Worm (Caenorhabditis elegans): ENCODE data around the gene F10D2.10.

The F10D2.10 gene

DNA sequence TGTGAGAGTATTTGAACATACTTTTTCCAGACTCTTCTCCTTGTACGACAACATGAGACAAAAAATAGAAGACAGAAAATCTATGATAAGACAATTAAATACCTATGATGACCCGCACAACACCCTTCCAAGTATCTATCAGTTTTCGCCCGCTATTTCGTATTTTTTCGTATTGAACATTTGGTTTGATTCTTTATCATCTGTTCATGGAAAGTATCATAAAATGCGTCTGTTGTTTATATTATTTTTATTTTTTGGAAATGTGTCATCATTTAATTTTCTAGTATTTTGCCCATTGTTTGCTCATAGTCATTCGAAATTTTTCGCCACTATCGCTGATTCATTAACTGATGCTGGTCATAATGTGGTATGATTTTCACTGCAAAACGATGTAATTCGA is 1.1 kb upstream of the F10D2.10 start, which contains the start of gene ugt-39 (continued):
- TF ChIP-seq nhr-10 (tag; optimal IDR thresholded peaks at IDR 0.05) (no peak), dmd-8 (GFP tag; IDR thresholded peaks at IDR 0.05) (no peak), dmd-6 (GFP tag; IDR thresholded peaks at IDR 0.05) (peak; percentile 70), daf-16 (GFP tag; optimal IDR thresholded peaks at IDR 0.05) (no peak), daf-16 (tag; optimal IDR thresholded peaks at IDR 0.05) (peak; percentile 91), zag-1 (tag; optimal IDR thresholded peaks at IDR 0.05) (no peak), ama-1 (optimal IDR thresholded peaks at IDR 0.05) (no peak), daf-8 (GFP tag; IDR thresholded peaks at IDR 0.05) (no peak), nhr-102 (tag; optimal IDR thresholded peaks at IDR 0.05) (peak; percentile 68), mes-2 (tag; optimal IDR thresholded peaks at IDR 0.05; ENCODE audit: poor library complexity, severe bottlenecking) (no peak), lin-29 (GFP tag; IDR thresholded peaks at IDR 0.05) (no peak), egl-43 (GFP tag; IDR thresholded peaks at IDR 0.05) (no peak), vab-7 (GFP tag; IDR thresholded peaks at IDR 0.05) (no peak), nhr-42 (GFP tag; IDR thresholded peaks at IDR 0.05) (no peak)

DNA sequence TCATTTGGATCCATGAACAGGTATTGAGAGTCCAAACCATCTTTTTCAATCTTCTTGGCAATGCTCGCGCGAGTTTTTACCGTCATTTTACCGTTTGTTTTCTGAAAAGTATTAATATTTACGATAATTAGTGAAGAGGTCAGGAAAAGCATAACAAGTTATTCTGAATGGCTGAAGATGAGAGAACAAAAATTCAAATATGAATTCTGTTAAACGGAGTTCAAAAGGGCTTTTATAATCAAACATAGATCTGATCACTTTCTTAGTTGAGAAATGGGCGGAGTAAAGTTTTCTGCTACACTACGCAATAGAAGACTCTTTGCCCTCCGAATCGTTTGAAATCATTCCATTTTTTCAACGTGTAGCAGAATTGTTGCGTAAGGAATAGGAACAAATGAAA is 2.9 kb downstream of the F10D2.10 start, which contains the start of gene fat-7:
TSS of gene fat-7 (minus strand) at position 101 of the 400 bp plus-strand sequence.
- TF ChIP-seq Y75B8A.6 (GFP tag; IDR thresholded peaks at IDR 0.05) (no peak), hlh-30 (tag; optimal IDR thresholded peaks at IDR 0.05; ENCODE audit: insufficient read depth) (no peak), zip-11 (GFP tag; IDR thresholded peaks at IDR 0.05) (no peak), madf-9 (GFP tag; conservative IDR thresholded peaks at IDR 0.05) (no peak)

DNA sequence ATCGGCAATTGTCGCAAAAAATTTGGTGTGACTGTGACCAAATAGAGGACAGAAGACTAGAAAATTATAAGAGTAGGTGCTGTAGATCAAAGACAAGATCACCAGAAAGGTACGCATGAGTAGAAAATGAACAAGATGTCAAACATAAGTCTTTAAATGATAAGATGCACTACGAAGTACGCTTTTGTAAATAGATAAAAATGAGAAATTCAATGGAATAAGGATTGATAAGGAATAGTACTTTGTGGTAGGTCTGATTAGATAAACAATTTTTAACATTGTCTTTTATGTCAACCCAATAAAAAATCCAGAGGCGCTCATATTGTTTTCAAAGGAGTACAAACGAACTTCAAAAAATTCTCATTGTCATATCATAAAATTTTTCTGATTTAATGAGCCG is 5.4 kb downstream of the F10D2.10 start, which contains the start of gene F10D2.8:
TSS of gene F10D2.8 (minus strand) at position 145 of the 400 bp plus-strand sequence.
- peak; percentile 69 for TF ChIP-seq dve-1 (tag; optimal IDR thresholded peaks at IDR 0.05; ENCODE audit: insufficient read depth)
- peak; percentile 62 for TF ChIP-seq pqm-1 (tag; optimal IDR thresholded peaks at IDR 0.05)
- no peak for TF ChIP-seq daf-16 (GFP tag; optimal IDR thresholded peaks at IDR 0.05)
- peak; percentile 83 for TF ChIP-seq daf-16 (tag; optimal IDR thresholded peaks at IDR 0.05)
- TF ChIP-seq dmd-6 (GFP tag; IDR thresholded peaks at IDR 0.05): peak; percentile 85
- peak; percentile 52 for TF ChIP-seq nhr-102 (tag; optimal IDR thresholded peaks at IDR 0.05)
- peak; percentile 99 for TF ChIP-seq nhr-28 (tag; optimal IDR thresholded peaks at IDR 0.05)
- TF ChIP-seq ceh-82 (tag; optimal IDR thresholded peaks at IDR 0.05): no peak
- TF ChIP-seq nhr-48 (tag; optimal IDR thresholded peaks at IDR 0.05): peak; percentile 36
- no peak for TF ChIP-seq arid-1 (GFP tag; conservative IDR thresholded peaks at IDR 0.05)
- TF ChIP-seq nhr-77 (tag; optimal IDR thresholded peaks at IDR 0.05): peak; percentile 26
- no peak for TF ChIP-seq snpc-4 (tag; optimal IDR thresholded peaks at IDR 0.05)

DNA sequence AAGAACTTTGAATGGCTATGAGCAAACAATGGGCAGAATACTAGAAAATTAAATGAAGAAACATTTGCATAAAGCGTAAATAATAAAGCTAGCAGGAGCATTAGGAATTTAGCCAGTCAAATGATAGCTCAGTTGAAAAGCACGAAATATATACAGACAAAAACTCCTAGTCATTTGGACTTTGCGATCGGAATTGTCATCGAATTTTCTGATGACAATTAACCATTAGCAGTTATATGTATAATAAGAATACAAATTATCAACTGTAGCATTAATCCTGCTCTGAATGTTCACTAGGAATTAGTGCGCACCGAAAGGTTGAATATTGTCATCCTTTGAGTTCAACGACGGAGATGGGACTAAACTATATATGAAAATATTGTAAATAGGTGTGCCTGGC is 8.6 kb downstream of the F10D2.10 start, which contains the start of gene ugt-38:
TSS of gene ugt-38 (minus strand) at position 101 of the 400 bp plus-strand sequence.
- no peak for TF ChIP-seq ceh-28 (tag; optimal IDR thresholded peaks at IDR 0.05)
- peak; percentile 62 for TF ChIP-seq aha-1 (tag)
- no peak for TF ChIP-seq mep-1 (tag; optimal IDR thresholded peaks at IDR 0.05)
- no peak for TF ChIP-seq unc-62 (GFP tag; optimal IDR thresholded peaks at IDR 0.05 in 1 of 2)
- no peak for TF ChIP-seq unc-62 (tag; optimal IDR thresholded peaks at IDR 0.05)

DNA sequence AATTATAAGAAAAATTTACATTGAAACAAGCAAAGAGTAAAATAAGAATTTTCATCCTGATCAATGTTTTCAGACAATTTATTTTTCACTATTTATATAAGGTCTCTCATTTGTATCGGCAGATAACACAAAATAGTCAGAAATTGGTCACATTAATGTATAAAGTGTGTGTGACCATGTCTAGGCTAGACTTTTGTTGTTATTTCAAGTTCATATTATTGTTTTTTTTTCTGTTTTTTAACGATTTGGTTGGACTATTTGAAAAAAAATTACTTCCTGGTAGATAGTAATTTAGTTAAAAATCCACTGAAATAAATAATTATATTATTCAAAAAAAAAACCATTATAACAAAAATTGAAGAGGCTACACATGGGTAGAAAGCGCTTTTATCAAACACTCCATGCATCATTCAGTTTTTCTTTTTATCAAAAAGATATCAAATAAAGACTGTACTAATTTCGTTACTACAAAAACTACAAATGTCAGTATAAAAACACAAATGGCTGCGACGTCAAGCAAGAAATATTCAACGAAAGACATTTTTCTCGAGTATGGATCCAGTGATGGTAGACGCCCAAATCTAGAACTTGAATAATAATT is 10.6 kb downstream of the F10D2.10 start, which contains the start of gene ugt-37:
TSS of gene ugt-37 (minus strand) at position 69 of the 601 bp plus-strand sequence.
- peak; percentile 34 for TF ChIP-seq aha-1 (tag)
- peak; percentile 92 for TF ChIP-seq nhr-102 (tag; optimal IDR thresholded peaks at IDR 0.05)
- TF ChIP-seq mdt-29 (GFP tag; IDR thresholded peaks at IDR 0.05): no peak
- TF ChIP-seq nhr-28 (tag; optimal IDR thresholded peaks at IDR 0.05): peak; percentile 89

DNA sequence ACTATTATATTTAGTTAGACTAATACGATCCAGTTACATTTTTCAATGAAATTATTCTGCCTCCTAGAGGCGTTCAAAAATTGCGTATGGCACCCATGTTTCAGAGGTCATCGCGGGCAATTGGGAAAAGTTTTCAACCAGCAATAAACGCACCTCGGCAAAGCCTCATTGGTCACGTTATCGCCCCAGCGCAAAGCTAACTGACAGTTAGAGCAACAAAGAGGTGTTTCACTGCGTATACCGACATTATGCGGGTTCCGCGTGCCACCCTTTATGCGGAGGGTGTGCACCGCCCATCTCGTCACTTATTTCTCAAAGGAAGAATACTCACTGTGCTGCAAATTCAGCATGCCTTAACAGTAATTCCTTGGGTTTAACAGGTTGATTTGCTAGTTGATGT is 13.3 kb downstream of the F10D2.10 start:
- TF ChIP-seq dpl-1 (GFP tag; optimal IDR thresholded peaks at IDR 0.05) (no peak), ces-1 (GFP tag; optimal IDR thresholded peaks at IDR 0.05) (no peak), pqm-1 (tag; optimal IDR thresholded peaks at IDR 0.05) (peak; percentile 1), spr-3 (GFP tag; optimal IDR thresholded peaks at IDR 0.05) (no peak), arid-1 (GFP tag; conservative IDR thresholded peaks at IDR 0.05) (no peak), tra-1 (GFP tag; IDR thresholded peaks at IDR 0.05) (0 out of 2 replicates have a peak, but pooled peaks have one; percentile 11), aha-1 (tag) (peak; percentile 94), mes-2 (tag; optimal IDR thresholded peaks at IDR 0.05; ENCODE audit: poor library complexity, severe bottlenecking) (no peak), nhr-102 (tag; optimal IDR thresholded peaks at IDR 0.05) (peak; percentile 94), F49E8.2 (tag; optimal IDR thresholded peaks at IDR 0.05; ENCODE audit: borderline replicate concordance) (peak; percentile 76), unc-62 (GFP tag; optimal IDR thresholded peaks at IDR 0.05 in 1 of 2) (no peak), unc-62 (tag; optimal IDR thresholded peaks at IDR 0.05) (no peak), daf-16 (GFP tag; optimal IDR thresholded peaks at IDR 0.05) (peak in 1 of 2 experiments; percentile 16), daf-16 (tag; optimal IDR thresholded peaks at IDR 0.05) (peak; percentile 58), zip-11 (GFP tag; IDR thresholded peaks at IDR 0.05) (no peak), D1046.2 (GFP tag; IDR thresholded peaks at IDR 0.05) (no peak), nhr-11 (tag; optimal IDR thresholded peaks at IDR 0.05) (no peak), snpc-4 (tag; optimal IDR thresholded peaks at IDR 0.05) (peak; percentile 67), php-3 (GFP tag; IDR thresholded peaks at IDR 0.05) (peak; percentile 72)
